Worm (Caenorhabditis elegans): Measurements from ENCODE around the gene crb-1.

crb-1 gene

DNA sequence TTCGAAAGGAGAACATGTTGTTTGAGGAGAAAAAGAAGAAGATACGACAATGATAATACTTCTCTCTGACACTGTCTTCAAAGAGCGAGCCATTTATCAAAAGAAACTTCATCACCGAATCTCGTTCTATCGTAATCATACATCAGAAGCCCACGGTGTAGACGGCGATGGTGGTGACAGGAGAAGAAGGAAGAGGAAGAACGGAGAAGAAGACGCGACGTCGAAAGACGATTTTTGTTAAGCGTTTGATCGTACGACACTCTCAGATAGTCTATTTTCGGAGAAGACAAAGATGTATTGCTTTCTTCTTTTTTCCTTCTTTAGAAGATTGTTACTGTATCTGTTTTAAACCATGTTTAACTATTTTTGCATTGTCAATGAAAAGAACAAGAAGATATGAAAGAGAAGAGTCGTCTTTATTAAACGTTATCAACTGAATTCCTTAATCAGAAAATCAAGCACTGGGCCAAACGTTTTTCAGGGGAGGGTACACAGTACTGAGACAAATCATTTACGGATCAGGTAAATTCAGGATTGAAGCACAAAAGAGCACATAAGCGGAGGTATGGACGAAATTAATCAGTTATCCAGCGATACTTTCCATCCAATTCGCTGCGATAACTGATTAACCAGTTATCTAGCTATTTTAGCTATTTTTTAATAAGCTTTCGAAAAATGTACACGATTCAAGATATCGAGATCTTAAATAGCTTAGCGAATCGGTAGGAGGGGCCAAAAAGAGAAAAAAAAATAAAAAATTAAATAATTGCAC, 6.2 kb upstream of the crb-1 start:
- no peak for TF ChIP-seq unc-62 (GFP tag; optimal IDR thresholded peaks at IDR 0.05)

DNA sequence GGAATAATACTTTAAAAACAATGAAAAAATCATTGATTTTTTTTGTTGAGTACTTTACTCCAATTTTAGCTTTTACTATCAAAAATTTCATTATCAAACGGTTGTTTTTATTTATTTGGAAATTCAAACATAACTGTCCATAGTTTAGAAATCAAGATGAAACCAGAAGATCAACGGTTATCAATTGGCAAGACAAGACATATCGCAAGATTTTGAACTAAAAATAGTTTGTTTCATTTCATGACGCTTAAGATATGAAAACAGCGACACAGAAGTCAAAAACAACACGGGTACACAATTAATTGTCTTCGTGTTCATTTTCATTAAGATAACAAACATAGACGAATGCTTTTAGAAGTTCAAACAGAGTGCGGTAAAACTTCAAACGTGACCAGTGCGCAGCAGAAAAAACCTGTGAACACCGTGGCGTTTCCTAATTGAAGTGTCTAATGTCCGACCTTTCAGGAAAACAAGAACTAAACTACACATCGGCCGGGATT, 3.7 kb upstream of the crb-1 start:
- TF ChIP-seq unc-62 (GFP tag; optimal IDR thresholded peaks at IDR 0.05) = no peak

DNA sequence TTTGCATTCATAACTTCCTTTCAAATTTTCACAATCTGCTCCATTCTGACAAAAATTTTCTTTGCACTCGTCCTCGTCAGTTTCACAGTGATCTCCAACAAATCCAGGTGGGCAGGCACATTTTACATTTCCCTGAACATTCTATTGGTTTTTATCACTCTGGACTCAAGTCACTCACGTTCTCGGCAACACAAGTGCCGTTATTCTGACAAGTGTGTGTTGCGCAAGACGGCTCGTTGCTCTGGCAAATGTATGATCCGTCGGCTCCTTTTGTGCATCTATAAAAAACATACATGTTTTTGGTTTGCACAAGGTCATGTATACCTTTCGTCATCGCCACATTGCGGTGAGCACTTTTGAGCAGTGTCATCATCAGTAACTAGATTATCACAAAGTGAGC, 1.2 kb downstream of the crb-1 start:
- TF ChIP-seq unc-62 (GFP tag; optimal IDR thresholded peaks at IDR 0.05) = no peak

DNA sequence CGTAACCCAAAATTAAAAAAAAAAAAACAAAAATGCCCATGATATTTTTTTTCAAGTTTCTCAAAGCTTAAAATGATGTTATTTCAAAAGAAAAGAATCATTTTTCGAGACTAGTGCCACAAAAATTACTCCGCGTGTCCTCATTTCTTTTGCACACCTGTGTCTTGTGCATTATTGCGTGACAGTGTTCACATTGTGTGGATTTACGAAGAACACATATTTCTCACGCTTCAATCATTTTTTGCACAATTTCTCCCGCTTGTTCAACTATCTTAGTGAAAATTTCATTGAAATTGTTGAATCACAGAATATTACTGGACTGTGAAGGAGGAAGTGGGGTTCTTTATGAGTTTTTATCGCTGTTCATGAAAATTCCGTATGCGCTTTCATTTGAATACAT, 5.0 kb downstream of the crb-1 start:
- no peak for TF ChIP-seq unc-62 (GFP tag; optimal IDR thresholded peaks at IDR 0.05)

DNA sequence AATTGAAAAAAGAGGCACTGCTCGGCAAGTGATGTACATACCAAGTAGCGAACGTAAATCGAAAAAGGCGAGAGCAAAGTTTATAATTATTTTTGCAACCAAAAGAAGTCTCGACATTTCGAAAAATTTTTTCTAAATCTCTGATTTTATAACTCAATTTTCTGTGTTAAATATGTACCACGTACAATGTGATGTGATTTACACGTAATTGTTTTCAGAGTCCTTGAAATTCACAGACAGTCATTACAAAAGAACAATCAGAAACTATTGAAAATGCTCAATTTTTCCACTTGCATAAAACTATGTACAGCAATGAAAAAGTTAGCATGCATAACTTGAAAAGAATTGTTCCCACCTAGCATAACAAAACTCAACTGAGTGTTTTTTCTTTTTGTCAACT, 10.8 kb downstream of the crb-1 start:
- TF ChIP-seq unc-62 (GFP tag; optimal IDR thresholded peaks at IDR 0.05) = no peak

DNA sequence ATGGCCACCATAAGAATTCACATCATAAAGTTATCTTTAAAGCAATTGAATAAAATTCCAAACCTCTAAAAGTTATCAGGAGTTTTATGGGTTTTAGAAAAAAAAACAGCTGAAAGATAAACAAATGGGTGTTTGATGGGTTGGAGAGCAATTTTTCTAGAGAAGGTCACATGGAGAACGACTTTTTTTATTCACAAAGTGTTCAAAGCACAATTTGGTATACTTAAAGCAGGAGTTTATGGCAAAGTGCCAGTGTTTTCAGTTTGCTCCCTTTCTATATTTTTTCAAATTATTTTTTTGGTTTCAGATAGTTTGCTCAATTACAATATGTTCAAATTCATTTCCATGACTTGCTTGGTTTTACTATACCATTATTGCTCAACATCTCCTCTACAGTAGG, 12.6 kb downstream of the crb-1 start, which contains the start of gene F11C7.6:
Gene F11C7.6 (plus strand): TSS at position 301 of the 400 bp plus-strand sequence.
- TF ChIP-seq unc-62 (GFP tag; optimal IDR thresholded peaks at IDR 0.05) = no peak

DNA sequence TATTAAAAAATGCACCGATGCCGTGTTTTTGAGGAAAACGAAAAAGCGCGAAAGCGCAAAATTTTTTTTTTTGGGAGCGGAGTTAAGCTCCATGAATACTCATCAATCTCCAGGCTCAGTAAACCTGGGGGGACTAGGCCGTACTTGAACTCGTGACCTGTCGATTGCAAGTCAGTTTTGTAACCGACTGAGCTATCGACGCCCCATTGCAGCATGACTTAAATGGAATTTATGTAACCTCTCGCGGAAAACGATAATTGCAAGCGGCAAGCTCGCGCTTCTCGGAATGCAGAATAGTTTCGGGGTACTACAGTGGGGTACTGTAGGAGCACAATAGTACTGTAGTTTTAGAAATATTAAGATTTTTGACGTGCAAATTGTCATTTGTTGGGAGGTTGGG, 13.4 kb downstream of the crb-1 start:
- no peak for TF ChIP-seq unc-62 (GFP tag; optimal IDR thresholded peaks at IDR 0.05)

DNA sequence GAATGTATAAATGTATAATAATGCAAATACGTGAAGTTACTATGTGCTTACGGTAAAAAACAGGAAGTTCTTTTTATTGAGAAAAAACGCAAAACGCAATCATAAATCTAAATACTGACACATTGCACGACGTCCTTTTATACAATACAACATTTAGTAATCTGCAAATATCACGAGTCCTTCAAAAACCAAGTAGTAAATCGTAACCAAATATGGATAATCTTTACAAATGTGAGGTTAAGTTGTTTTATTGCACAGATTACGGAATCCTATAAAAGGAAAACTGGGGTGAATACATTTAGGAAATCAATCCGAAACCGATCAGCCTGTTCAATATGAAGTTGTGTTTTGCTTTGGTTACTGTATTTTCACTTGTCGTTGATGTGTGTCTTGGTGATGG, 15.5 kb downstream of the crb-1 start, which contains the start of gene F11C7.7:
Gene F11C7.7 (plus strand): TSS at position 301 of the 400 bp plus-strand sequence.
- TF ChIP-seq unc-62 (GFP tag; optimal IDR thresholded peaks at IDR 0.05) = no peak

DNA sequence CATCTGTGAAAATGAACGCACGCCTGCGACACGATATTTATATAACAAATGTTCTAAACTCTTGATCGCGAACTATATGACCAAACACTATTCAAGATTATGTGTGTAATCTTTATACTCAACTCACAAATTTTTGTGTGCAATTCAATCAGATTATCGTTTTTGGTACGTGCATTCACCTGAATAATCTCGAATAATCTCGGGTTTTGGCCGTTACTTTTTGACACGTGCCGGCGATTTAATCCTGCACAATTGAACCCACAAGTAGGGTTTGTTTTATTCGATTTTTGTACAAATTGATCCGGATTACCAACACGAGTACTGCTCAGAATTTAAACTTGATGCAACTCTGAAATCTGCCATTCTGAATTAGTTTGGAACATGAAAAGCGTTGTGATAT, 17.4 kb downstream of the crb-1 start, which contains the start of the genes vap-1 and F11C7.2:
Gene vap-1 (minus strand): TSS at position 101 of the 400 bp plus-strand sequence.
Gene F11C7.2 (plus strand): TSS at position 359 of the 400 bp plus-strand sequence.
- no peak for TF ChIP-seq unc-62 (GFP tag; optimal IDR thresholded peaks at IDR 0.05)

DNA sequence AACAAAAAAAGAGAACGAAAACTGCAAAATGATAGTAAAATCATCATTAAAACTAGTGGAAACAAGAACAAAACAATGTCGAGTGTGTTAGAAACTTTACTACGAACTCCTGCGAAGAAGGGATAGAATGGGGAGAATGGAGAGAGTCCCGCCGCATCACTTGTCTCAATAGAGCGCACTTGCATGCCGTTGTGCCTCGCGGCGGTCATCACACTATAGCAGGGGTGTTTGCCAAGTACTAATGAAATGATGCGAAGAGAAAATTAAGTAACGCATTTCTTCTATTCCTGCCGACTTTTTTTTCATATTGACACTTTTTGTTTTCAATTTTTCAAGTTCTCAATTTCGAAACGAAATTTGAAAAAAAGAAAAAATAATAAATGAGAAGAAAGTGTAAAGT, 21.6 kb downstream of the crb-1 start:
- TF ChIP-seq unc-62 (GFP tag; optimal IDR thresholded peaks at IDR 0.05) = no peak

DNA sequence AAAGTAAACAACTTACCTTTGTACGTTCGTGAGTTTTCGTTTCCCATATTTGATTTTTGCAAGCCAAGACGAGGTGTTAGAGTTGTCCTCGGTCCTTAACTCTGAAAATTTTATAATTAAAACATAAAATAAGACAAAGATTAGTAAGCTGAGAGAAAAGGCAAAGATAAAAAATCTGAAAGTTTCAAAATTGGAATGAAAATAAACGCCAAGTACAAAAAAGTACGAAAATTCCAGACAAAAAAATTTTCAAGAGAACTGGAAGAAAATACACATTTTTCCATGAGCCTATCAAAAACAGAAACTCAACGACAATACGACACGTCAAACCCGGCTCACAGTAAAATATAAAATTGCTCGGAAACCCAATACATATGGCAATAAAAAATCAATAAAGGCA, 22.3 kb downstream of the crb-1 start, which contains the start of gene F10D7.5:
Gene F10D7.5 (minus strand): TSS at position 101 of the 400 bp plus-strand sequence.
- TF ChIP-seq unc-62 (GFP tag; optimal IDR thresholded peaks at IDR 0.05) = no peak

DNA sequence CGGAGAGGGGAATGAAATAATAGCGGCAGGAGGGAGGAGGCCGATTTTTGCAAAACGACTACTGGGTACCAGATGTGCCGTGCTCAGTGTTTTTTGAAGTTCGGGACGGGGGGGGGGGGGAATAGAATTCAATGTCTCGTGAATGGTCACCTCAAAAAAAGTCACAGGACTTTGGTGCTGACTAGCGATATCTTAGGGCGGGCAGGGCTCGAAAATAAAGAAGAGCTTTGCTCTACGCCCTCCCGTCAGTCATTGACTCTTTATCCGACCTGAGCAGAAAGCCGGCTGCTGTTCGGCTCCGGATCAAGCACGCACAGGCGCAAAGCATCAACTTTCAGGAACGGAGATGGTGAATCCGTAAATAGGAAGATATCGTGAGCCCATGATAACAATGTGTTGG, 23.3 kb downstream of the crb-1 start:
- TF ChIP-seq unc-62 (GFP tag; optimal IDR thresholded peaks at IDR 0.05) = no peak

DNA sequence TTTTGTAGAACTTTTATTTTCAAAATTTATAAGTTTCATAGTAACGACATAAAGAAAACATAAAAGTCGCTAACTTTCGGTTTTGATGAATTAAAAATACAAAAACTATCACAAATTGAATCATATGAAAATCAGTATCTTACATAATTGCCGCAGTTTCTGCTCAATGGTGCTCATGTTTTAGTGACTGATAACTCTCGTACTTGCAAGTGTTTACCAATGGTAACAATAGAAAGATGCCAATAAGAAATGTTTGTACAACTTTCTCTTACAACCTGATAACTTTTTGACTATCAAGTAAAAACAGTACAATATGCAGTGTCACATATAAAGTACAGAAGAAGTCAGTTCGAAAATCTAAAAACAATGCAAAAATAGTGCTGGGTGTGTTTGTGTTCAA, 27.7 kb downstream of the crb-1 start:
- no peak for TF ChIP-seq unc-62 (GFP tag; optimal IDR thresholded peaks at IDR 0.05)

DNA sequence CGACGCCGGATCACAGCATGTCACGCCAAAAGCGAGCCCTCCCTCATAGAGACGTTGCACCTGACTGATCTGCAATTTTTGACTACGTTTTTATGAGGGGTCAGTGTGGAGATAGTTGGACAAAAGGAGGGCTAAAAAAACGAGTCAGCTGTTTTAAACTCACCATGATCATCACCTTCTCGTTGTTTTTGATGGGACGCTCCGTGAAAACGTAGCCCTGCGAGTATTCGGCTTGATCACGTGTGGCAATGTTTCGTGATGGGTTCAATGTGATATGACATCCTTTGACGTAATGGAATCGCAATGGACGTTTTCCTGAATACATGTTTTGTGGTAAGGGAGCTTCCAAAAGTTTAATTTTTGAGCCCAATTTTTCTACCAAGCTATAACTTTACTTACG, 28.7 kb downstream of the crb-1 start:
- no peak for TF ChIP-seq unc-62 (GFP tag; optimal IDR thresholded peaks at IDR 0.05)

DNA sequence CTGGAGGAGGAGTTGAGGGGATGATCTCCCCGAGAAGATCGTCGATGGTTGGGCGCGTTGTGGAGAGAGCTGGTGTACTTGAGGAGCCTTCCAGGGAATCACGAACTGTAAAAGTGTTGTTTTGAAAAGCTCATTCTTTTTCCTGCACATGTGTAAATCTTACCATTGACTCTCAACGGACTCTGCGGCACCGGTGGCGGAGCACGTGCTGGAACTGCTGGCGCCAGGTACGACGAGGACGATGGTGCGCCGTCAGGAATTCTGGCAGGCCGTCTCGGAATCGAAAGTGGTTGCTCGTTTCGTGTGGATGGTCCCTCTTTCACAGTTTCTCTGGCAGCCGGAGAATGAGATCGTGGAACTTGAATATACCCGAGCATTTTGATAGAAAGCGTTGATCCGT, 29.5 kb downstream of the crb-1 start:
- no peak for TF ChIP-seq unc-62 (GFP tag; optimal IDR thresholded peaks at IDR 0.05)

DNA sequence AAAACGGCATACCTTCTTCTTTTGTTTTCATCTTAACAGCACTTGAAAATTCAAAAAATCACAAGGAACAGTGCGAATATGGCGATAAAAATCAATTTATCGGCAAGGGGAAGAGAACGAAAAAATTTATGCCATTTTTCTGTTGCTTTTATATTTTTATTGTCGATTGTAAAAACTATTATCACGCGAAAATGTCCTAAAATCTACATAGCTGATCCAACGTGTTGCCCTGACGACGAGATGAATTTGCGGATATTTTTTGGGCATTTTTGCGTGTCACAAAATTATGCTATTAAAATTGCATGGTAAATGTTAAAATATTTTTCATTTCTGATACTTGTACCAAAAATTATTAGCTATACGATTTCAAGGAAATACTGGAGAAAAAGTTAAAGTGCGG, 31.8 kb downstream of the crb-1 start, which contains the start of gene F10D7.4:
Gene F10D7.4 (minus strand): TSS at position 101 of the 400 bp plus-strand sequence.
- TF ChIP-seq unc-62 (GFP tag; optimal IDR thresholded peaks at IDR 0.05) = no peak

DNA sequence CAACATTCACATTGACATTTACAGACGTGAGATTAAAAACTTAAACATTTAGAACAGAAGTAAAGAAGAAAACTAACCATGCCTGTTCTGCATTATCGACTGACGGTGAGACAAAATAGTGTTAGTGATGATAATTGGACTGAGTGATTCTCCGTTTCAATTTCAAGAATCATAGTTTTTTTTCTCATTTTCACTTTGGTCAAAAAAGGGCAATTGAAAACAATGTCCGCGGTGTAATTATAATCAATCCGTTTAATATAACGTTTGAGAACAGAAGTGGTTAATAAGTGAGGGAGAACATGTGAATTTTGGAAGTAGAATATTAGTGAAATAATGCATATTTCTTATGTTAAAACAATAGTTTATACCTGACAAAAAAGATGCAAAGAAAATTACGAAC, 34.1 kb downstream of the crb-1 start, which contains the start of gene F10D7.10:
Gene F10D7.10 (minus strand): TSS at position 101 of the 400 bp plus-strand sequence.
- no peak for TF ChIP-seq unc-62 (GFP tag; optimal IDR thresholded peaks at IDR 0.05)

Data from whole organism, dauer.